Worm (Caenorhabditis elegans) whole organism, young adult: ENCODE data around the gene srt-22.

ENCODE experiments used
- mcd-1 ChIP-seq: fragments of 200-800 bp; sonication (Bioruptor generic); IDR thresholded peaks from 2 replicates; pipeline ENCODE4 v1.3.6; 2022; ENCODE audit warnings: missing genetic modification reagents, missing genetic modification characterization, missing compliant biosample characterization
- snpc-4 ChIP-seq, 5 experiments: fragments of 150-350 bp in 1 of 5; sonication (generic microtip) in 4 of 5; optimal IDR thresholded peaks; 2 replicates each; lab custom pipeline; 2014 to 2018; ENCODE audit warnings: missing genetic modification characterization in 5 of 5, missing biosample characterization in 3 of 5, antibody characterized with exemption in 2 of 5, mild to moderate bottlenecking in 2 of 5, missing compliant biosample characterization in 2 of 5, missing genotype in 2 of 5, moderate library complexity in 2 of 5, missing genetic modification reagents in 1 of 5
- tbx-9 ChIP-seq: sonication (generic microtip); optimal IDR thresholded peaks from 2 replicates; lab custom pipeline; 2016; ENCODE audit warnings: borderline replicate concordance, missing genetic modification characterization, inconsistent platforms, missing compliant biosample characterization
- ztf-28 ChIP-seq: fragments of 200-800 bp; sonication (Bioruptor generic); IDR thresholded peaks from 2 replicates; pipeline ENCODE4 v1.3.6; 2022; ENCODE audit warnings: missing genetic modification reagents, missing genetic modification characterization, missing compliant biosample characterization

DNA sequence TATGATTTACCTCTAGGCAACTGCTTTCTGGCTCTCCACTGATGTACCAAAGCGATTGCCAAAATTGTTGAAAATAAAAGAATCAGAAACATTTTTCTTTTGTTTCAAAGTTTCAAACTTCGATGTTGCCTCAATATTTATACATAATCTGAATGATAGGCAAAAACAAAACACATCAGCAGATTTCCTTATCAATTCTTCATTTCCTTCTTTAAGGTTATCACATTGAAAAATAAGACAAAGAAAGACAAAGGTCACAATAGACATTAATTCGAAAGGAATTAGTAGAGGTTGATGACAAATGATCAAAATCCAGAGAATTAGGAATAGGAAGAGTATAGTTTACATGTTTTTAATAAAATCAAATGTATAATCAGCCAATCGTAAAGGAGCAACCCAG, 24.7 kb downstream of the srt-22 start, which contains the start of gene cyp-34A2:
- TF ChIP-seq mcd-1, result no peak
- TF ChIP-seq ztf-28 (GFP tag; lab: Robert Waterston, UW), result no peak
- no peak for TF ChIP-seq tbx-9
- no peak for TF ChIP-seq snpc-4 (GFP tag; optimal IDR thresholded peaks at IDR 0.05; lab: Kevin White, UChicago)
- TF ChIP-seq snpc-4 (tag; optimal IDR thresholded peaks at IDR 0.05; lab: Kevin White, UChicago), result no peak
